Fruit fly (Drosophila melanogaster): Measurements from ENCODE around the gene CG3655.

Gene CG3655

DNA sequence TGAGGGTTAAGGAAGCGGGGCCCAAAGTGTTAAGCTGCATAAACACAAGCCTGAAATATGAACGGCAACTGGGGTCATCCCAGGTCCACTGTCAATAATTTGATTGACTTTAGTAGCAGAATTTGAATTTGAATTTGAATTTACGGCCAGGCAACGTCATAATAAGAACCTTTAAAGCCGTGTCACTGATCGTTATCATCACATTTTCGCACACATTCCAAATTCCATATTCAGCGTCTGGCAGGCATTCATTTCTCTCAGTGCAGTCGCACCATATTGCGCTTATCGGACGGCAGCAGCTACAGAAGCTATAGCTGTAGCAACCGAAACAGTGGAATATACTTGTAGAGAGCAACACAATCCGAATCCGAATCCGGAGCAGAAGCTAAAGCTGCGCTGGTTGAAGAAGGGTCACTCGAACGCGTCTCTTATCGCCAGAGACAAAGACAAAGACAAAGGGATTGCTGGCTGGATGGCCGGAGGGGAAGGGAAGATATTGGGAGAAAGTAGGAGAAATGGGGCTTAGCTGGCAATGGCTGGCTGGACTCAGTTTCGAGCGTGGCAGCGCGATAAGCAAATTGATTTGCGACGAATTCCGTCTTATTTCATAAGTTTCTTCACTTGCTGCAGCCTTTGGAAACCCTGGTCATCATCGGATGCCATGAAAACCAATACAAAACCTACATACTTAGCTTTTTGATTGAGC, 81.9 kb downstream of the CG3655 start:
- peak; percentile 50 for TF ChIP-seq noc (tag; optimal IDR thresholded peaks at IDR 0.05)

DNA sequence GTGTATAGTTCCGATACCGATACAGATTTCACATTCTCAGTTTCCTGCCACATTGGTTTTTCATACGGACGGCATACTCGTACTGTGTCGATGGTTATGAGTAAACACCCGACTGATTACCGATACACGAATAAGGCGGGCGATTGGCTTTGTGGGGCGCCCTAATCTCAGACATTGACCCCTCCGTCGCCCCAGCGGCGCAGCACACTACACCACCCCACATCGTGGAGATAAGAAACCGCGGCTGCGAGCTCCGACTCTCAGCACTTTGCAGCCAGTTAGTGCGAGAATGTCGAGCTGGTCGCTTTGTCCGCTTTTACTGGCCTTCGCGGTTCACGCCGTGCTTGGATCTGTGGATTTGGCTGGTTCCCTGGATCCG, 83.5 kb downstream of the CG3655 start, which contains the start of gene CG14629:
TSS of gene CG14629 (plus strand) at position 275 of the 379 bp plus-strand sequence.
- no peak for TF ChIP-seq noc (tag; optimal IDR thresholded peaks at IDR 0.05)

- TF ChIP-seq noc (tag; optimal IDR thresholded peaks at IDR 0.05) = peak; percentile 3
These were observed 84.0 kb downstream of the CG3655 start for dm6 chrX:1050617-1051250.

DNA sequence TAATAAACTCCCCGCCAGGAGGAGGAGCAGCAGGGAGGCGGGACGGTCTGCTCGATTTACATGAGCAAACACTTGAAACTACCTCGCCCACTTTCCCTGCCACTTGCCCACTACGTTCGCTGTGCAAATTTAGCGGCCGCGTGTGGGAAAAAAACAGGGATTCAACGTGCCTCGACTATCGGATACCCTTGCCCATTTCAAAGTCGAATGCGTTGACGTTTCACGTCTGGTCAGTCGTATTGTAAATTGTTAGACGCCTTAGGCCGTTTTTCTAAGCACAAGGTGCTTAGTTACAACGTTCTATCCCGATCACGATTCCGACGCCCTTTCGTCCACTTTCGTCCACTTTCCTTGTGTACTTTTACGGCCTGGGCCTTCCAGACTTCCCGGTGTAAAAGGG, 87.0 kb downstream of the CG3655 start:
- no peak for TF ChIP-seq noc (tag; optimal IDR thresholded peaks at IDR 0.05)

dm6 chrX:1045924-1046323, 88.8 kb downstream of the CG3655 start, which contains the start of gene CG42259:
CG42259 (plus strand) TSS chrX:1046224.
- no peak for TF ChIP-seq noc (tag; optimal IDR thresholded peaks at IDR 0.05)

DNA sequence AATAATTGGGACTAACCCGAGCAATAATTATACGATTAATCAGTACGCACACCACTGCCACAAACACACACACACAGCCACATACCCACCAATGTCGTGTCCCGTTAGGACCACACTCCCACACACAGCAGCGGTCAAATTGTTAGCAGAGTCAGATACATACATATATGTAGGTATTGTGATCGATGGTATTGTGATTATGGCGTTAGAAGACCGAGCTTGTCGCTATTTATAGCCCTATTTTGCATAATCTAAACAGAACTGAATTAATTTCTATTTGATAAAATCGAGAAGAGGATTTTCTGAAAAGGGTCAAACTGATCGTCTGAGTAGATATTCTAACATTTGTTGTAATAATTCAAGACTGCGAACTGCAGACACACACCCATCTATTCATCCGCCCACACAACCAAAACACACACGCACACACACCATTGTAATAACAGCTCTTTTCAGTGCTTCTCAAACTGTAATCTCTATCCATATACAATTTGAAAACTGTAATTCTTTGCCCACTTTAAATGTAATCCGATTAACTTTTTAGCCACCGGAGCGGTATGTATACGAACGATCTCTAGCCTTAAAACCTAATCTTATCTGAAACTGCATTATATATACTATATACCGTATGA, 93.2 kb downstream of the CG3655 start:
- peak; percentile 40 for TF ChIP-seq noc (tag; optimal IDR thresholded peaks at IDR 0.05)

dm6 chrX:1033066-1033465, 101.6 kb downstream of the CG3655 start:
- no peak for TF ChIP-seq noc (tag; optimal IDR thresholded peaks at IDR 0.05)

DNA sequence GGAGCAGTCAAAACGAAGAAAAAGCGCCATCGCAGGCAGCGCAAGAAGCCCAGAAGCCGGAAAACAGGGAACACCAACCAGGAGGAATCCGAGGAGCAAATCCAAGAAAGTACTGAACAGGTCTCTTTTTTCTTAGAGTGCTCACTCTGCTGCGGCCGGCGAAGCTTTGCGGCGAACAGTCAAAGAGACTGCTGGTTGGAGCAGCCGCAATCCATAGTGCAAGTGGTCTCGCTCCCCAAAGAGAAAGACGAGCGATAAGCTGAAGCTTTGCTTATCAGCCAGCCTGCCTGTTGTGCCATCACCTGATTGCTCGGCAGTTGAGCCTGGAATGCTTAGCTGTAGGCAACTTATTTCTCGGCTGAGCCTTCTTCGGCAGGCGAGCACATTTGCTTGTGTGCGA, 103.5 kb downstream of the CG3655 start, which contains the start of gene CG14630:
TSS of gene CG14630 (plus strand) at position 301 of the 400 bp plus-strand sequence.
- peak; percentile 38 for TF ChIP-seq noc (tag; optimal IDR thresholded peaks at IDR 0.05)

dm6 chrX:1030478-1030877, 104.2 kb downstream of the CG3655 start, which contains the start of the genes Cdc45 and Rpp21:
Cdc45 (minus strand) TSS chrX:1030556.
Rpp21 (plus strand) TSS chrX:1030758.
- no peak for TF ChIP-seq noc (tag; optimal IDR thresholded peaks at IDR 0.05)

dm6 chrX:1026511-1026910, 108.2 kb downstream of the CG3655 start, which contains the start of the genes CG32814, CG11638 and CG3021:
CG32814 (minus strand) TSS chrX:1026700.
CG11638 (minus strand) TSS chrX:1026703.
CG3021 (plus strand) TSS chrX:1026791.
- TF ChIP-seq noc (tag; optimal IDR thresholded peaks at IDR 0.05) = no peak
